Worm (Caenorhabditis elegans) whole organism, L2 larva: Measurements from ENCODE around the gene ZK666.14.

ENCODE experiments used
- C34F6.9 ChIP-seq: fragments of 150-350 bp; optimal IDR thresholded peaks from 2 replicates; lab custom pipeline; 2014; ENCODE audit warnings: missing biosample characterization, missing genetic modification characterization
- F13H6.1 ChIP-seq: sonication (generic microtip); optimal IDR thresholded peaks from 2 replicates; lab custom pipeline; 2016; ENCODE audit warnings: missing genetic modification characterization, missing compliant biosample characterization
- R02D3.7 ChIP-seq: fragments of 150-350 bp; optimal IDR thresholded peaks from 2 replicates; lab custom pipeline; 2014; ENCODE audit warnings: missing biosample characterization, missing genetic modification characterization
- Y55F3AM.14 ChIP-seq: fragments of 200-800 bp; sonication (Bioruptor generic); optimal IDR thresholded peaks from 2 replicates; lab custom pipeline; 2018; ENCODE audit warnings: mild to moderate bottlenecking, missing genetic modification characterization, missing compliant biosample characterization
- ZK546.5 ChIP-seq: sonication (generic microtip); optimal IDR thresholded peaks from 2 replicates; lab custom pipeline; 2017; ENCODE audit warnings: missing biosample characterization, missing genetic modification characterization
- alr-1 ChIP-seq: fragments of 150-350 bp; optimal IDR thresholded peaks from 2 replicates; lab custom pipeline; 2014; ENCODE audit warnings: missing biosample characterization, missing genetic modification characterization
- aly-2 ChIP-seq: fragments of 150-350 bp; optimal IDR thresholded peaks from 2 replicates; lab custom pipeline; 2014; ENCODE audit warnings: missing biosample characterization, missing genetic modification characterization
- ama-1 ChIP-seq: fragments of 150-350 bp; optimal IDR thresholded peaks from 2 replicates; lab custom pipeline; 2018; ENCODE audit warnings: inconsistent platforms
- blmp-1 ChIP-seq: sonication (generic microtip); optimal IDR thresholded peaks from 2 replicates; lab custom pipeline; 2017; ENCODE audit warnings: missing genetic modification characterization, mild to moderate bottlenecking, missing compliant biosample characterization, antibody characterized with exemption, moderate library complexity; ENCODE audit not compliant: insufficient read depth
- ceh-16 ChIP-seq: fragments of 150-350 bp; optimal IDR thresholded peaks from 2 replicates; lab custom pipeline; 2014; ENCODE audit warnings: missing biosample characterization, missing genetic modification characterization
- ceh-82 ChIP-seq: fragments of 150-350 bp; optimal IDR thresholded peaks from 2 replicates; lab custom pipeline; 2014; ENCODE audit warnings: missing biosample characterization, missing genetic modification characterization
- crh-2 ChIP-seq: sonication (generic microtip); optimal IDR thresholded peaks from 2 replicates; lab custom pipeline; 2017; ENCODE audit warnings: missing biosample characterization, missing genetic modification characterization
- dmd-4 ChIP-seq: sonication (generic microtip); optimal IDR thresholded peaks from 2 replicates; lab custom pipeline; 2017; ENCODE audit warnings: missing biosample characterization, missing genetic modification characterization
- egl-27 ChIP-seq: sonication (generic microtip); optimal IDR thresholded peaks from 3 replicates; lab custom pipeline; 2017; ENCODE audit warnings: missing biosample characterization, missing genetic modification reagents, missing genetic modification characterization
- elt-1 ChIP-seq: fragments of 150-350 bp; optimal IDR thresholded peaks from 2 replicates; lab custom pipeline; 2014; ENCODE audit warnings: missing biosample characterization, missing genetic modification characterization
- elt-3 ChIP-seq: sonication (generic microtip); optimal IDR thresholded peaks from 2 replicates; lab custom pipeline; 2017; ENCODE audit warnings: missing biosample characterization, missing genetic modification characterization
- fos-1 ChIP-seq: fragments of 150-350 bp; optimal IDR thresholded peaks from 2 replicates; lab custom pipeline; 2014; ENCODE audit warnings: missing biosample characterization, missing genetic modification characterization
- gmeb-1 ChIP-seq: fragments of 150-350 bp; optimal IDR thresholded peaks from 2 replicates; lab custom pipeline; 2014; ENCODE audit warnings: missing biosample characterization, missing genetic modification characterization
- lin-11 ChIP-seq: fragments of 150-350 bp; sonication (generic microtip); optimal IDR thresholded peaks from 2 replicates; lab custom pipeline; 2014; ENCODE audit warnings: missing biosample characterization, missing genetic modification characterization, inconsistent platforms, mixed read lengths
- lin-13 ChIP-seq: fragments of 150-350 bp; optimal IDR thresholded peaks from 2 replicates; lab custom pipeline; 2014; ENCODE audit warnings: missing biosample characterization, missing genetic modification reagents, missing genetic modification characterization
- lin-39 ChIP-seq: fragments of 150-350 bp; optimal IDR thresholded peaks from 2 replicates; lab custom pipeline; 2014; ENCODE audit warnings: missing biosample characterization, missing genetic modification reagents, missing genetic modification characterization
- mab-5 ChIP-seq: fragments of 150-350 bp; optimal IDR thresholded peaks from 2 replicates; lab custom pipeline; 2014; ENCODE audit warnings: missing biosample characterization, missing genetic modification characterization
- mbf-1 ChIP-seq: sonication (generic microtip); optimal IDR thresholded peaks from 2 replicates; lab custom pipeline; 2017; ENCODE audit warnings: missing biosample characterization, missing genetic modification characterization
- mdl-1 ChIP-seq, 2 experiments: fragments of 150-350 bp in 1 of 2; sonication (generic microtip) in 1 of 2; optimal IDR thresholded peaks; 2 replicates each; lab custom pipeline; 2017; ENCODE audit warnings: missing biosample characterization in 2 of 2, missing genetic modification characterization in 2 of 2
- nhr-10 ChIP-seq: sonication (generic microtip); optimal IDR thresholded peaks from 2 replicates; lab custom pipeline; 2017; ENCODE audit warnings: missing biosample characterization, missing genetic modification characterization
- nhr-11 ChIP-seq: fragments of 150-350 bp; optimal IDR thresholded peaks from 2 replicates; lab custom pipeline; 2014; ENCODE audit warnings: missing biosample characterization, missing genetic modification characterization
- nhr-12 ChIP-seq: fragments of 150-350 bp; optimal IDR thresholded peaks from 2 replicates; lab custom pipeline; 2014; ENCODE audit warnings: missing biosample characterization, missing genetic modification characterization
- nhr-129 ChIP-seq: fragments of 150-350 bp; optimal IDR thresholded peaks from 2 replicates; lab custom pipeline; 2014; ENCODE audit warnings: missing biosample characterization, missing genetic modification characterization
- nhr-21 ChIP-seq: fragments of 150-350 bp; optimal IDR thresholded peaks from 2 replicates; lab custom pipeline; 2014; ENCODE audit warnings: missing biosample characterization, missing genetic modification characterization
- nhr-23 ChIP-seq: fragments of 150-350 bp; optimal IDR thresholded peaks from 2 replicates; lab custom pipeline; 2014; ENCODE audit warnings: missing biosample characterization, missing genetic modification reagents, missing genetic modification characterization
- nhr-237 ChIP-seq: fragments of 150-350 bp; optimal IDR thresholded peaks from 2 replicates; lab custom pipeline; 2014; ENCODE audit warnings: missing biosample characterization, missing genetic modification characterization
- nhr-25 ChIP-seq: fragments of 150-350 bp; sonication (generic microtip); optimal IDR thresholded peaks from 3 replicates; lab custom pipeline; 2014; ENCODE audit warnings: missing biosample characterization, missing genetic modification characterization
- nhr-6 ChIP-seq: fragments of 150-350 bp; optimal IDR thresholded peaks from 2 replicates; lab custom pipeline; 2014; ENCODE audit warnings: missing biosample characterization, missing genetic modification characterization
- nhr-77 ChIP-seq: fragments of 150-350 bp; optimal IDR thresholded peaks from 2 replicates; lab custom pipeline; 2014; ENCODE audit warnings: missing biosample characterization, missing genetic modification characterization
- sem-4 ChIP-seq: fragments of 150-350 bp; optimal IDR thresholded peaks from 2 replicates; lab custom pipeline; 2014; ENCODE audit warnings: missing biosample characterization, missing genetic modification reagents, missing genetic modification characterization
- skn-1 ChIP-seq: sonication (generic microtip); optimal IDR thresholded peaks from 2 replicates; lab custom pipeline; 2017; ENCODE audit warnings: missing biosample characterization, missing genetic modification characterization
- sma-3 ChIP-seq: sonication (generic microtip); optimal IDR thresholded peaks from 2 replicates; lab custom pipeline; 2016; ENCODE audit warnings: missing genetic modification reagents, missing genetic modification characterization, missing compliant biosample characterization
- sma-9 ChIP-seq, 2 experiments: fragments of 150-350 bp in 1 of 2; sonication (generic microtip) in 1 of 2; optimal IDR thresholded peaks; 2 replicates each; lab custom pipeline; 2014 to 2016; ENCODE audit warnings: missing genetic modification characterization in 2 of 2, mild to moderate bottlenecking in 1 of 2, missing biosample characterization in 1 of 2, missing compliant biosample characterization in 1 of 2, missing genetic modification reagents in 1 of 2, moderate library complexity in 1 of 2
- snpc-4 ChIP-seq: fragments of 150-350 bp; optimal IDR thresholded peaks from 2 replicates; lab custom pipeline; 2014; ENCODE audit warnings: missing biosample characterization, missing genetic modification characterization
- unc-39 ChIP-seq: fragments of 150-350 bp; optimal IDR thresholded peaks from 2 replicates; lab custom pipeline; 2014; ENCODE audit warnings: missing biosample characterization, missing genetic modification characterization
- unc-62 ChIP-seq: fragments of 150-350 bp; optimal IDR thresholded peaks from 2 replicates; lab custom pipeline; 2014; ENCODE audit warnings: missing biosample characterization, missing genetic modification reagents, missing genetic modification characterization
- zag-1 ChIP-seq: fragments of 150-350 bp; optimal IDR thresholded peaks from 2 replicates; lab custom pipeline; 2014; ENCODE audit warnings: missing biosample characterization, missing genetic modification characterization
- ztf-1 ChIP-seq: fragments of 200-800 bp; sonication (Bioruptor generic); conservative IDR thresholded peaks from 2 replicates; pipeline ENCODE4 v1.3.6; 2022; ENCODE audit warnings: missing genetic modification characterization, missing compliant biosample characterization
- ztf-11 ChIP-seq: sonication (generic microtip); optimal IDR thresholded peaks from 2 replicates; lab custom pipeline; 2017; ENCODE audit warnings: missing biosample characterization, missing genetic modification characterization
- ztf-4 ChIP-seq: fragments of 150-350 bp; optimal IDR thresholded peaks from 2 replicates; lab custom pipeline; 2014; ENCODE audit warnings: missing biosample characterization, missing genetic modification characterization

The ZK666.14 gene

ce11 chrII:10531604-10532003, 37.0 kb downstream of the ZK666.14 start:
- TF ChIP-seq lin-39: no peak
- TF ChIP-seq blmp-1 (tag; lab: Kevin White, UChicago): no peak
- no peak for TF ChIP-seq ceh-82
- TF ChIP-seq unc-62 (GFP tag; lab: Kevin White, UChicago): no peak
- TF ChIP-seq lin-11 (tag; lab: Kevin White, UChicago): no peak
- TF ChIP-seq ztf-1 (GFP tag; lab: Robert Waterston, UW): no peak
- TF ChIP-seq, all 48 proteins: peak for 0

ce11 chrII:10533985-10534384, 39.4 kb downstream of the ZK666.14 start:
- TF ChIP-seq ceh-82 (no peak), nhr-21 (no peak), F13H6.1 (tag; lab: Kevin White, UChicago) (no peak), sma-3 (GFP tag; lab: Kevin White, UChicago) (no peak), mab-5 (tag; lab: Kevin White, UChicago) (no peak), unc-62 (GFP tag; lab: Kevin White, UChicago) (no peak), lin-39 (no peak), aly-2 (tag; lab: Kevin White, UChicago) (no peak), elt-3 (no peak), skn-1 (tag; lab: Kevin White, UChicago) (no peak), C34F6.9 (tag; lab: Kevin White, UChicago) (no peak)

DNA sequence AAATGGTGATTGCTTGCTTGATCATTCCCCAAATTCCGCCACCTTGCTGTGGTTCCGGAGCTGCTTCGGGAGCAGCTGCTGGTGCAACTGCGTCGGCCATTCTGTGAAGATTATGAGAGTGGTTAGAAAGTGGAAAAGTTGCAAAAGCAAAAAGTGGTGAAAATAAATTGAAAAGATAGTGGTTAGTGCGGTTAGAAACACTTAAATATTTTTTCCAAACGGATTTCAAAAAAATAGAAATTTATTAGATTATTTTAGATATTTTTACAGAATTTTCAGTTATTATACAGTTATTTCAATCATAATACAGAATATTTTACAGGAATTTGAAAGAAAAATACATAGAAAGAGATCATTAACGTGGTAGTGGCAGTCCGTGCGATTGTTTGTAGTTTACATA, 43.0 kb downstream of the ZK666.14 start, which contains the start of gene R166.2:
TSS of gene R166.2 (minus strand) at position 101 of the 400 bp plus-strand sequence.
- TF ChIP-seq nhr-25 (tag; lab: Kevin White, UChicago) (no peak), blmp-1 (tag; lab: Kevin White, UChicago) (no peak), lin-13 (no peak), sma-9 (GFP tag; optimal IDR thresholded peaks at IDR 0.05; lab: Kevin White, UChicago) (no peak), sma-9 (tag; optimal IDR thresholded peaks at IDR 0.05; lab: Kevin White, UChicago) (no peak), sem-4 (no peak)
- TF ChIP-seq, all 48 proteins: peak for 0

ce11 chrII:10537988-10538387, 43.4 kb downstream of the ZK666.14 start:
- no peak for TF ChIP-seq nhr-6 (tag; lab: Kevin White, UChicago)
- TF ChIP-seq snpc-4: no peak
- TF ChIP-seq mbf-1 (tag; lab: Kevin White, UChicago): no peak
- TF ChIP-seq skn-1 (tag; lab: Kevin White, UChicago): no peak
- TF ChIP-seq lin-13: peak; percentile 13
- TF ChIP-seq unc-62 (GFP tag; lab: Kevin White, UChicago): no peak
- TF ChIP-seq sma-3 (GFP tag; lab: Kevin White, UChicago): peak; percentile 73
- TF ChIP-seq mab-5 (tag; lab: Kevin White, UChicago): no peak
- no peak for TF ChIP-seq blmp-1 (tag; lab: Kevin White, UChicago)
- no peak for TF ChIP-seq alr-1 (tag; lab: Kevin White, UChicago)
- no peak for TF ChIP-seq elt-1 (tag; lab: Kevin White, UChicago)
- TF ChIP-seq nhr-23 (tag; lab: Kevin White, UChicago): no peak
- TF ChIP-seq fos-1: peak; percentile 38
- TF ChIP-seq ceh-82: no peak
- TF ChIP-seq lin-11 (tag; lab: Kevin White, UChicago): no peak
- TF ChIP-seq crh-2 (tag; lab: Kevin White, UChicago): peak; percentile 58
- peak; percentile 63 for TF ChIP-seq C34F6.9 (tag; lab: Kevin White, UChicago)
- TF ChIP-seq R02D3.7 (tag; lab: Kevin White, UChicago): peak; percentile 12
- no peak for TF ChIP-seq zag-1 (tag; lab: Kevin White, UChicago)
- no peak for TF ChIP-seq ZK546.5 (tag; lab: Kevin White, UChicago)
- TF ChIP-seq sma-9 (GFP tag; optimal IDR thresholded peaks at IDR 0.05; lab: Kevin White, UChicago): peak; percentile 67
- no peak for TF ChIP-seq sma-9 (tag; optimal IDR thresholded peaks at IDR 0.05; lab: Kevin White, UChicago)
- no peak for TF ChIP-seq nhr-237 (tag; lab: Kevin White, UChicago)
- no peak for TF ChIP-seq dmd-4 (tag; lab: Kevin White, UChicago)
- TF ChIP-seq nhr-12 (tag; lab: Kevin White, UChicago): no peak
- no peak for TF ChIP-seq ama-1 (lab: Kevin White, UChicago)
- TF ChIP-seq ztf-4: no peak
- TF ChIP-seq nhr-77 (tag; lab: Kevin White, UChicago): no peak
- no peak for TF ChIP-seq Y55F3AM.14
- no peak for TF ChIP-seq elt-3
- TF ChIP-seq nhr-21: peak; percentile 44
- TF ChIP-seq aly-2 (tag; lab: Kevin White, UChicago): no peak
- TF ChIP-seq mdl-1 (tag; optimal IDR thresholded peaks at IDR 0.05; lab: Kevin White, UChicago): no peak
- no peak for TF ChIP-seq lin-39
- TF ChIP-seq ztf-1 (GFP tag; lab: Robert Waterston, UW): no peak
- peak; percentile 55 for TF ChIP-seq F13H6.1 (tag; lab: Kevin White, UChicago)
- TF ChIP-seq unc-39: no peak
- no peak for TF ChIP-seq ceh-16 (tag; lab: Kevin White, UChicago)
- no peak for TF ChIP-seq nhr-10 (tag; lab: Kevin White, UChicago)
- peak; percentile 71 for TF ChIP-seq nhr-25 (tag; lab: Kevin White, UChicago)
- no peak for TF ChIP-seq sem-4
- no peak for TF ChIP-seq nhr-129
- TF ChIP-seq ztf-11 (tag; lab: Kevin White, UChicago): no peak
- no peak for TF ChIP-seq nhr-11 (tag; lab: Kevin White, UChicago)
- no peak for TF ChIP-seq egl-27 (tag; lab: Kevin White, UChicago)
- peak; percentile 72 for TF ChIP-seq gmeb-1 (tag; lab: Kevin White, UChicago)
